Worm (Caenorhabditis elegans) whole organism, L4 larva: ENCODE measurements around the gene suca-1.

Source experiments
- R02D3.7 ChIP-seq: fragments of 150-350 bp; sonication (generic microtip); optimal IDR thresholded peaks from 3 replicates; lab custom pipeline; 2014; ENCODE audit warnings: missing biosample characterization, missing genetic modification characterization
- ZK546.5 ChIP-seq, 2 experiments: sonication (generic microtip); optimal IDR thresholded peaks; 2 replicates each; lab custom pipeline; 2017; ENCODE audit warnings: missing biosample characterization in 2 of 2, missing genetic modification characterization in 2 of 2
- ama-1 ChIP-seq: fragments of 150-350 bp; optimal IDR thresholded peaks from 2 replicates; lab custom pipeline; 2014; ENCODE audit warnings: inconsistent platforms, mixed read lengths
- dve-1 ChIP-seq: sonication (generic microtip); optimal IDR thresholded peaks from 2 replicates; lab custom pipeline; 2017; ENCODE audit warnings: antibody characterized with exemption, mild to moderate bottlenecking, missing genetic modification characterization, missing compliant biosample characterization; ENCODE audit not compliant: insufficient read depth
- hlh-30 ChIP-seq: sonication (generic microtip); optimal IDR thresholded peaks from 2 replicates; lab custom pipeline; 2017; ENCODE audit warnings: antibody characterized with exemption, mild to moderate bottlenecking, missing genetic modification characterization, missing compliant biosample characterization; ENCODE audit not compliant: insufficient read depth
- lin-39 ChIP-seq: fragments of 150-350 bp; optimal IDR thresholded peaks from 2 replicates; lab custom pipeline; 2014; ENCODE audit warnings: missing biosample characterization, missing genetic modification reagents, missing genetic modification characterization
- lsy-2 ChIP-seq, 2 experiments: fragments of 150-350 bp in 1 of 2; sonication (generic microtip) in 1 of 2; optimal IDR thresholded peaks; 2 replicates each; lab custom pipeline; 2014 to 2017; ENCODE audit warnings: missing biosample characterization in 2 of 2, missing genetic modification characterization in 2 of 2
- mep-1 ChIP-seq: fragments of 150-350 bp; sonication (generic microtip); optimal IDR thresholded peaks from 3 replicates; lab custom pipeline; 2014; ENCODE audit warnings: missing biosample characterization, missing genetic modification characterization
- nhr-25 ChIP-seq: sonication (generic microtip); optimal IDR thresholded peaks from 2 replicates; lab custom pipeline; 2017; ENCODE audit warnings: missing genetic modification characterization, mild to moderate bottlenecking, missing compliant biosample characterization, antibody characterized with exemption, moderate library complexity, borderline replicate concordance; ENCODE audit not compliant: insufficient read depth
- pha-4 ChIP-seq, 2 experiments: fragments of 150-350 bp in 1 of 2; fragments of 200-800 bp in 1 of 2; sonication (Bioruptor generic) in 1 of 2; IDR thresholded peaks in 1 of 2; optimal IDR thresholded peaks in 1 of 2; 2 replicates each; pipeline versions ENCODE4 v1.3.6 to Lab custom; 2014 to 2022; ENCODE audit warnings: missing genetic modification characterization in 2 of 2, missing genetic modification reagents in 2 of 2, missing biosample characterization in 1 of 2, missing compliant biosample characterization in 1 of 2
- pqm-1 ChIP-seq: sonication (generic microtip); optimal IDR thresholded peaks from 2 replicates; lab custom pipeline; 2017; ENCODE audit warnings: missing biosample characterization, missing genetic modification characterization

ce11 chrX:10890456-10890855 is 9.5 kb downstream of the suca-1 start, which contains the start of gene F47B10.5:
- no peak for TF ChIP-seq lin-39 (tag; lab: Kevin White, UChicago)
- TF ChIP-seq pqm-1 (tag; lab: Kevin White, UChicago) = no peak
- no peak for TF ChIP-seq hlh-30
- no peak for TF ChIP-seq mep-1 (tag; lab: Kevin White, UChicago)
- no peak for TF ChIP-seq ama-1 (lab: Kevin White, UChicago)
- TF ChIP-seq nhr-25 = no peak
- no peak for TF ChIP-seq pha-4 (GFP tag; IDR thresholded peaks at IDR 0.05; lab: Robert Waterston, UW)
- TF ChIP-seq pha-4 (tag; optimal IDR thresholded peaks at IDR 0.05; lab: Kevin White, UChicago) = no peak
- no peak for TF ChIP-seq dve-1 (tag; lab: Kevin White, UChicago)
- TF ChIP-seq ZK546.5 (tag; optimal IDR thresholded peaks at IDR 0.05; lab: Kevin White, UChicago) = no peak
- TF ChIP-seq R02D3.7 (tag; lab: Kevin White, UChicago) = no peak
- TF ChIP-seq lsy-2 (tag; optimal IDR thresholded peaks at IDR 0.05; lab: Kevin White, UChicago) = no peak
